Fruit fly (Drosophila melanogaster) whole organism, embryonic: ENCODE data around the gene CG31213.

Experiments used
- Aef1 ChIP-seq: fragments of 200-800 bp; sonication (Bioruptor generic); IDR thresholded peaks from 3 replicates; pipeline ENCODE4 v1.3.6; 2022; ENCODE audit warnings: missing biosample characterization, missing genetic modification characterization
- Atf3 ChIP-seq: fragments of 200-800 bp; sonication (Bioruptor generic); optimal IDR thresholded peaks from 3 replicates; lab custom pipeline; 2016; ENCODE audit warnings: missing biosample characterization, missing genetic modification characterization
- C15 ChIP-seq: fragments of 200-800 bp; sonication (Bioruptor generic); IDR thresholded peaks from 3 replicates; pipeline ENCODE4 v1.3.6; 2022; ENCODE audit warnings: missing biosample characterization, missing genetic modification characterization
- CG10274 ChIP-seq: fragments of 200-800 bp; sonication (Bioruptor generic); optimal IDR thresholded peaks from 3 replicates; lab custom pipeline; 2017; ENCODE audit warnings: missing biosample characterization, mild to moderate bottlenecking, missing genetic modification characterization
- CG11085 ChIP-seq: fragments of 200-800 bp; sonication (Bioruptor generic); IDR thresholded peaks from 2 replicates; pipeline ENCODE4 v1.3.6; 2022; ENCODE audit warnings: missing biosample characterization, missing genetic modification characterization
- CG11247 ChIP-seq: fragments of 200-800 bp; sonication (Bioruptor generic); IDR thresholded peaks from 2 replicates; pipeline ENCODE4 v1.3.6; 2022; ENCODE audit warnings: missing biosample characterization, missing genetic modification characterization
- CG12299 ChIP-seq: fragments of 200-800 bp; sonication (Bioruptor generic); optimal IDR thresholded peaks from 2 replicates; lab custom pipeline; 2018; ENCODE audit warnings: missing biosample characterization, mild to moderate bottlenecking, missing genetic modification characterization
- CG15601 ChIP-seq: fragments of 200-800 bp; sonication (Bioruptor generic); optimal IDR thresholded peaks from 3 replicates; lab custom pipeline; 2019; ENCODE audit warnings: missing biosample characterization, mild to moderate bottlenecking, missing genetic modification characterization, moderate library complexity
- CG1602 ChIP-seq: fragments of 200-800 bp; sonication (Bioruptor generic); optimal IDR thresholded peaks from 3 replicates; lab custom pipeline; 2016; ENCODE audit warnings: missing biosample characterization, missing genetic modification characterization
- CG17568 ChIP-seq: fragments of 200-800 bp; sonication (Bioruptor generic); optimal IDR thresholded peaks from 2 replicates; lab custom pipeline; 2018; ENCODE audit warnings: missing biosample characterization, mild to moderate bottlenecking, missing genetic modification characterization, moderate library complexity
- CG17802 ChIP-seq: fragments of 200-800 bp; sonication (Bioruptor generic); optimal IDR thresholded peaks from 2 replicates; lab custom pipeline; 2018; ENCODE audit warnings: missing biosample characterization, mild to moderate bottlenecking, missing genetic modification characterization, moderate library complexity
- CG17912 ChIP-seq: fragments of 200-800 bp; sonication (Bioruptor generic); optimal IDR thresholded peaks from 2 replicates; lab custom pipeline; 2018; ENCODE audit warnings: missing biosample characterization, mild to moderate bottlenecking, missing genetic modification characterization
- CG18011 ChIP-seq: fragments of 200-800 bp; sonication (Bioruptor generic); optimal IDR thresholded peaks from 2 replicates; lab custom pipeline; 2017; ENCODE audit warnings: missing biosample characterization, missing genetic modification characterization, mild to moderate bottlenecking, moderate library complexity, missing genotype
- CG1832 ChIP-seq: fragments of 200-800 bp; sonication (Bioruptor generic); optimal IDR thresholded peaks from 2 replicates; lab custom pipeline; 2017; ENCODE audit warnings: missing biosample characterization, mild to moderate bottlenecking, missing genetic modification characterization, inconsistent platforms
- CG2116 ChIP-seq: fragments of 200-800 bp; sonication (Bioruptor generic); optimal IDR thresholded peaks from 3 replicates; lab custom pipeline; 2018; ENCODE audit warnings: missing biosample characterization, mild to moderate bottlenecking, missing genetic modification characterization
- CG2199 ChIP-seq: fragments of 200-800 bp; sonication (Bioruptor generic); IDR thresholded peaks from 3 replicates; pipeline ENCODE4 v1.3.6; 2022; ENCODE audit warnings: missing biosample characterization, missing genetic modification characterization
- CG2678 ChIP-seq: fragments of 200-800 bp; sonication (Bioruptor generic); optimal IDR thresholded peaks from 3 replicates; lab custom pipeline; 2019; ENCODE audit warnings: missing biosample characterization, mild to moderate bottlenecking, missing genetic modification characterization, moderate library complexity
- CG32532 ChIP-seq: fragments of 200-800 bp; sonication (Bioruptor generic); IDR thresholded peaks from 2 replicates; pipeline ENCODE4 v1.3.6; 2022; ENCODE audit warnings: missing biosample characterization, missing genetic modification characterization
- CG34376 ChIP-seq: fragments of 200-800 bp; sonication (Bioruptor generic); optimal IDR thresholded peaks from 2 replicates; lab custom pipeline; 2018; ENCODE audit warnings: missing biosample characterization, mild to moderate bottlenecking, missing genetic modification characterization
- CG3847 ChIP-seq: fragments of 200-800 bp; sonication (Bioruptor generic); IDR thresholded peaks from 2 replicates; pipeline ENCODE4 v1.3.6; 2022; ENCODE audit warnings: missing biosample characterization, missing genetic modification characterization
- CG3995 ChIP-seq: fragments of 200-800 bp; sonication (Bioruptor generic); optimal IDR thresholded peaks from 3 replicates; lab custom pipeline; 2016; ENCODE audit warnings: missing biosample characterization, missing genetic modification characterization
- CG8281 ChIP-seq: fragments of 200-800 bp; sonication (Bioruptor generic); optimal IDR thresholded peaks from 2 replicates; lab custom pipeline; 2018; ENCODE audit warnings: missing biosample characterization, mild to moderate bottlenecking, missing genetic modification characterization, moderate library complexity
- Eip74EF ChIP-seq, 2 experiments: fragments of 200-800 bp in 1 of 2; fragments of >200 bp in 1 of 2; sonication (Bioruptor generic) in 1 of 2; optimal IDR thresholded peaks; 2 replicates each; lab custom pipeline; 2017 to 2019; ENCODE audit warnings: missing biosample characterization in 2 of 2, missing genetic modification characterization in 2 of 2, mild to moderate bottlenecking in 1 of 2, moderate library complexity in 1 of 2
- HmgD ChIP-seq: fragments of 200-800 bp; sonication (Bioruptor generic); optimal IDR thresholded peaks from 3 replicates; lab custom pipeline; 2016; ENCODE audit warnings: missing biosample characterization, missing genetic modification characterization
- Kr ChIP-seq: fragments of 200-800 bp; sonication (Bioruptor generic); optimal IDR thresholded peaks from 2 replicates; lab custom pipeline; 2017; ENCODE audit warnings: missing biosample characterization, mild to moderate bottlenecking, missing genetic modification characterization
- Mrtf ChIP-seq: fragments of 200-800 bp; sonication (Bioruptor generic); IDR thresholded peaks from 3 replicates; pipeline ENCODE4 v1.3.6; 2022; ENCODE audit warnings: missing biosample characterization, missing genetic modification characterization
- Nf-YA ChIP-seq: fragments of 200-800 bp; sonication (Bioruptor generic); IDR thresholded peaks from 2 replicates; pipeline ENCODE4 v1.3.6; 2022; ENCODE audit warnings: missing biosample characterization, missing genetic modification characterization
- Nf-YC ChIP-seq: fragments of 200-800 bp; optimal IDR thresholded peaks from 3 replicates; lab custom pipeline; 2019; ENCODE audit warnings: missing biosample characterization, mild to moderate bottlenecking, missing genetic modification characterization, moderate library complexity
- Six4 ChIP-seq: fragments of 200-800 bp; sonication (Bioruptor generic); optimal IDR thresholded peaks from 2 replicates; lab custom pipeline; 2016; ENCODE audit warnings: missing biosample characterization, missing genetic modification characterization
- Sry-β ChIP-seq: fragments of 200-800 bp; sonication (Bioruptor generic); optimal IDR thresholded peaks from 2 replicates; lab custom pipeline; 2018; ENCODE audit warnings: missing biosample characterization, mild to moderate bottlenecking, missing genetic modification characterization, moderate library complexity
- Taf1 ChIP-seq: fragments of 200-800 bp; sonication (Bioruptor generic); IDR thresholded peaks from 2 replicates; pipeline ENCODE4 v1.3.6; 2022; ENCODE audit warnings: missing biosample characterization, missing genetic modification characterization
- Vsx1 ChIP-seq: fragments of 200-800 bp; sonication (Bioruptor generic); optimal IDR thresholded peaks from 2 replicates; lab custom pipeline; 2017; ENCODE audit warnings: missing biosample characterization, mild to moderate bottlenecking, missing genetic modification characterization, missing genetic modification reagents
- YL-1 ChIP-seq: fragments of 200-800 bp; sonication (Bioruptor generic); optimal IDR thresholded peaks from 3 replicates; lab custom pipeline; 2017; ENCODE audit warnings: missing biosample characterization, mild to moderate bottlenecking, missing genetic modification characterization
- abd-A ChIP-seq: fragments of 200-800 bp; sonication (Bioruptor generic); optimal IDR thresholded peaks from 3 replicates; lab custom pipeline; 2019; ENCODE audit warnings: missing biosample characterization, mild to moderate bottlenecking, missing genetic modification characterization, moderate library complexity
- amos ChIP-seq: fragments of 200-800 bp; sonication (Bioruptor generic); IDR thresholded peaks from 2 replicates; pipeline ENCODE4 v1.3.6; 2022; ENCODE audit warnings: missing biosample characterization, missing genetic modification characterization; ENCODE audit not compliant: partially characterized antibody
- cg ChIP-seq: fragments of 200-800 bp; sonication (Bioruptor generic); optimal IDR thresholded peaks from 3 replicates; lab custom pipeline; 2019; ENCODE audit warnings: missing biosample characterization, mild to moderate bottlenecking, missing genetic modification characterization, moderate library complexity
- ci ChIP-seq: fragments of 200-800 bp; sonication (Bioruptor generic); IDR thresholded peaks from 3 replicates; pipeline ENCODE4 v1.3.6; 2022; ENCODE audit warnings: missing biosample characterization, missing genetic modification characterization
- crc ChIP-seq: fragments of 200-800 bp; sonication (Bioruptor generic); optimal IDR thresholded peaks from 2 replicates; lab custom pipeline; 2016; ENCODE audit warnings: missing biosample characterization, missing genetic modification characterization
- dmrt11E ChIP-seq: fragments of 200-800 bp; sonication (Bioruptor generic); optimal IDR thresholded peaks from 3 replicates; lab custom pipeline; 2018; ENCODE audit warnings: missing biosample characterization, mild to moderate bottlenecking, missing genetic modification characterization, moderate library complexity
- gce ChIP-seq: fragments of 200-800 bp; sonication (Bioruptor generic); IDR thresholded peaks from 3 replicates; pipeline ENCODE4 v1.3.6; 2022; ENCODE audit warnings: missing biosample characterization, missing genetic modification characterization
- gro ChIP-seq: fragments of 200-800 bp; sonication (Bioruptor generic); optimal IDR thresholded peaks from 2 replicates; lab custom pipeline; 2016; ENCODE audit warnings: missing biosample characterization, missing genetic modification characterization
- insv ChIP-seq, 2 experiments: fragments of 200-800 bp; sonication (Bioruptor generic); optimal IDR thresholded peaks; 3 replicates each; lab custom pipeline; 2016 to 2018; ENCODE audit warnings: missing biosample characterization in 2 of 2, missing genetic modification characterization in 2 of 2
- mirr ChIP-seq: fragments of 200-800 bp; sonication (Bioruptor generic); optimal IDR thresholded peaks from 3 replicates; lab custom pipeline; 2018; ENCODE audit warnings: missing biosample characterization, mild to moderate bottlenecking, missing genetic modification characterization
- odd ChIP-seq: fragments of 200-800 bp; sonication (Bioruptor generic); optimal IDR thresholded peaks from 2 replicates; lab custom pipeline; 2017; ENCODE audit warnings: missing biosample characterization, mild to moderate bottlenecking, missing genetic modification characterization
- otp ChIP-seq: fragments of 200-800 bp; sonication (Bioruptor generic); IDR thresholded peaks from 3 replicates; pipeline ENCODE4, ENCODE4 v1.3.6; 2022; ENCODE audit warnings: missing biosample characterization, missing genetic modification characterization
- pfk ChIP-seq: fragments of 200-800 bp; sonication (Bioruptor generic); optimal IDR thresholded peaks from 2 replicates; lab custom pipeline; 2018; ENCODE audit warnings: missing biosample characterization, mild to moderate bottlenecking, missing genetic modification characterization, moderate library complexity
- pnt ChIP-seq: fragments of 200-800 bp; sonication (Bioruptor generic); optimal IDR thresholded peaks from 3 replicates; lab custom pipeline; 2016; ENCODE audit warnings: missing biosample characterization, missing genetic modification characterization
- sug ChIP-seq: fragments of 200-800 bp; optimal IDR thresholded peaks from 2 replicates; lab custom pipeline; 2019; ENCODE audit warnings: missing biosample characterization, mild to moderate bottlenecking, missing genetic modification characterization, moderate library complexity
- tll ChIP-seq, 2 experiments: fragments of 200-800 bp in 1 of 2; fragments of >200 bp in 1 of 2; sonication (Bioruptor generic) in 1 of 2; optimal IDR thresholded peaks; 2 replicates each; lab custom pipeline; 2017 to 2019; ENCODE audit warnings: missing biosample characterization in 2 of 2, missing genetic modification characterization in 2 of 2, mild to moderate bottlenecking in 1 of 2, moderate library complexity in 1 of 2
- twi ChIP-seq: fragments of 200-800 bp; optimal IDR thresholded peaks from 2 replicates; lab custom pipeline; 2019; ENCODE audit warnings: missing biosample characterization, mild to moderate bottlenecking, missing genetic modification characterization, moderate library complexity

The CG31213 gene

dm6 chr3R:19997526-19998070 lies 24.9 kb downstream of the CG31213 start:
- TF ChIP-seq Eip74EF (GFP tag; optimal IDR thresholded peaks at IDR 0.05; lab: Kevin White, UChicago) (no peak), ci (GFP tag; lab: Robert Waterston, UW) (0 out of 3 replicates have a peak, but pooled peaks have one; percentile 6), CG11085 (GFP tag; lab: Robert Waterston, UW) (no peak), CG18011 (GFP tag; lab: Kevin White, UChicago) (no peak), tll (GFP tag; optimal IDR thresholded peaks at IDR 0.05; lab: Kevin White, UChicago) (peak in 1 of 2 experiments; percentile 41), CG17912 (no peak), CG2199 (GFP tag; lab: Robert Waterston, UW) (peak; percentile 82; the same call in 2 of the 3 replicates), CG17802 (no peak), insv (GFP tag; optimal IDR thresholded peaks at IDR 0.05; lab: Kevin White, UChicago) (peak in 1 of 2 experiments; percentile 54), cg (GFP tag; lab: Kevin White, UChicago) (no peak), pfk (GFP tag; lab: Kevin White, UChicago) (peak; percentile 78), CG2678 (tag; lab: Kevin White, UChicago) (no peak), Six4 (GFP tag; lab: Kevin White, UChicago) (no peak), dmrt11E (tag; lab: Kevin White, UChicago) (peak; percentile 37), Aef1 (no peak), twi (peak; percentile 99), CG3847 (no peak), Taf1 (no peak), CG12299 (no peak), amos (GFP tag; lab: Robert Waterston, UW) (no peak), odd (GFP tag; lab: Kevin White, UChicago) (peak; percentile 40), CG1602 (GFP tag; lab: Kevin White, UChicago) (no peak), Kr (GFP tag; lab: Kevin White, UChicago) (peak; percentile 17), CG17568 (GFP tag; lab: Kevin White, UChicago) (no peak)

- TF ChIP-seq otp (GFP tag; lab: Robert Waterston, UW) (peak; percentile 86), Sry-β (GFP tag; lab: Kevin White, UChicago) (peak; percentile 6), CG34376 (GFP tag; lab: Kevin White, UChicago) (no peak), abd-A (tag; lab: Kevin White, UChicago) (no peak), CG10274 (GFP tag; lab: Kevin White, UChicago) (peak; percentile 4), CG2116 (GFP tag; lab: Kevin White, UChicago) (no peak), sug (tag; lab: Kevin White, UChicago) (peak; percentile 1), CG11247 (GFP tag; lab: Robert Waterston, UW) (peak; percentile 72), CG32532 (peak; percentile 67; the same call in 1 of the 2 replicates), Nf-YC (tag; lab: Kevin White, UChicago) (no peak), Vsx1 (GFP tag; lab: Kevin White, UChicago) (peak; percentile 21), gce (GFP tag; lab: Robert Waterston, UW) (0 out of 3 replicates have a peak, but pooled peaks have one; percentile 46), CG3995 (GFP tag; lab: Kevin White, UChicago) (no peak), CG1832 (no peak), CG8281 (tag; lab: Kevin White, UChicago) (peak; percentile 22), Atf3 (peak; percentile 52), pnt (GFP tag; lab: Kevin White, UChicago) (peak; percentile 84), YL-1 (no peak), Nf-YA (GFP tag; lab: Robert Waterston, UW) (peak; percentile 70), gro (GFP tag; lab: Kevin White, UChicago) (no peak), crc (no peak), CG15601 (tag; lab: Kevin White, UChicago) (peak; percentile 80), Mrtf (GFP tag; lab: Robert Waterston, UW) (peak; percentile 74), C15 (0 out of 3 replicates have a peak, but pooled peaks have one; percentile 36), odd (GFP tag; lab: Kevin White, UChicago) (peak; percentile 53), HmgD (GFP tag; lab: Kevin White, UChicago) (no peak), mirr (GFP tag; lab: Kevin White, UChicago) (no peak)
Measured at dm6 chr3R:19998418-19998817, 25.7 kb downstream of the CG31213 start.
